Worm (Caenorhabditis elegans): ENCODE measurements around the gene mrps-31.

Gene mrps-31

DNA sequence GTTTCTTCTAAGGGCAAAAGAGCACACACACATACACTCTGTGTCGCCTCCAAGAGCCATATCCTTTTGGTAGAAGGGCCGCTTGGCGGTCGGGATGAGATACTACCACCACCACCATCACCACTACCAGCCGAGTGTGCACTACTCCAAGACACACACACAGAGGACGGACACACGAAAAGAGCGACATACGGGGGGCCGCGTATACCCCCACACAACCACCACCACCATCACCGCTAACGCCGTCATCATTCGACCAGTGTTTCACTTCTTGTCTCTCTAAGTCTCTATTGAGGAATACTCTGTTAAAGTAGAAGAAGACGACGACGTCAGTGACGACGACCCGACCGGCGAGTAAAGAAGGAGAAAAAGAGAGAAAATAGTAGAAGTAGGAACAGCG is 9.5 kb downstream of the mrps-31 start:
- 0 out of 2 replicates have a peak, but pooled peaks have one; percentile 25 for TF ChIP-seq nhr-19 (GFP tag; conservative IDR thresholded peaks at IDR 0.05)
- TF ChIP-seq skn-1 (tag; optimal IDR thresholded peaks at IDR 0.05), result peak; percentile 23
- TF ChIP-seq swsn-7 (tag; optimal IDR thresholded peaks at IDR 0.05), result peak; percentile 55
- TF ChIP-seq nhr-71 (tag; optimal IDR thresholded peaks at IDR 0.05), result peak; percentile 59
- peak; percentile 12 for TF ChIP-seq rnt-1 (tag; optimal IDR thresholded peaks at IDR 0.05)
- peak in 1 of 2 experiments; percentile 53 for TF ChIP-seq ztf-11 (tag; optimal IDR thresholded peaks at IDR 0.05)
- TF ChIP-seq egl-13 (tag; optimal IDR thresholded peaks at IDR 0.05), result peak; percentile 67
- peak; percentile 8 for TF ChIP-seq dsc-1 (tag; optimal IDR thresholded peaks at IDR 0.05)
- TF ChIP-seq ama-1 (optimal IDR thresholded peaks at IDR 0.05), result no peak
- peak in 1 of 2 experiments; percentile 26 for TF ChIP-seq lin-35 (GFP tag; optimal IDR thresholded peaks at IDR 0.05)
- peak in 1 of 3 experiments; percentile 62 for TF ChIP-seq ceh-82 (tag; optimal IDR thresholded peaks at IDR 0.05)
- TF ChIP-seq unc-86 (tag; optimal IDR thresholded peaks at IDR 0.05), result peak; percentile 58
- TF ChIP-seq lsy-2 (tag; optimal IDR thresholded peaks at IDR 0.05), result peak in 1 of 2 experiments; percentile 43
- TF ChIP-seq vab-15 (tag; optimal IDR thresholded peaks at IDR 0.05), result no peak
- no peak for TF ChIP-seq grh-1 (GFP tag; IDR thresholded peaks at IDR 0.05)
- peak; percentile 42 for TF ChIP-seq blmp-1 (tag; optimal IDR thresholded peaks at IDR 0.05)
- TF ChIP-seq jun-1 (tag; optimal IDR thresholded peaks at IDR 0.05), result no peak
- TF ChIP-seq nhr-47 (tag; optimal IDR thresholded peaks at IDR 0.05), result peak; percentile 49
- TF ChIP-seq ets-5 (GFP tag; IDR thresholded peaks at IDR 0.05), result no peak
- TF ChIP-seq nhr-20 (tag; optimal IDR thresholded peaks at IDR 0.05), result peak; percentile 5
- peak; percentile 88 for TF ChIP-seq lin-14 (GFP tag; optimal IDR thresholded peaks at IDR 0.05)
- TF ChIP-seq isw-1 (GFP tag; IDR thresholded peaks at IDR 0.05), result peak; percentile 23; the same call in 1 of the 2 replicates
- no peak for TF ChIP-seq lin-39 (tag; optimal IDR thresholded peaks at IDR 0.05)
- TF ChIP-seq fkh-8 (tag; optimal IDR thresholded peaks at IDR 0.05), result peak; percentile 81
- peak; percentile 41 for TF ChIP-seq tbx-2 (tag; optimal IDR thresholded peaks at IDR 0.05)
- TF ChIP-seq C16A3.4 (tag; optimal IDR thresholded peaks at IDR 0.05), result no peak
- no peak for TF ChIP-seq elt-2 (tag; optimal IDR thresholded peaks at IDR 0.05)
- peak; percentile 28 for TF ChIP-seq ceh-8 (GFP tag; optimal IDR thresholded peaks at IDR 0.05)
- peak; percentile 50 for TF ChIP-seq mep-1 (tag; optimal IDR thresholded peaks at IDR 0.05)
- TF ChIP-seq snu-23 (GFP tag; optimal IDR thresholded peaks at IDR 0.05), result peak; percentile 28
- peak; percentile 2 for TF ChIP-seq pax-3 (tag; optimal IDR thresholded peaks at IDR 0.05)
- no peak for TF ChIP-seq aly-2 (tag; optimal IDR thresholded peaks at IDR 0.05)
- TF ChIP-seq fos-1 (tag; optimal IDR thresholded peaks at IDR 0.05), result no peak
- peak; percentile 20 for TF ChIP-seq xbp-1 (tag; optimal IDR thresholded peaks at IDR 0.05)

DNA sequence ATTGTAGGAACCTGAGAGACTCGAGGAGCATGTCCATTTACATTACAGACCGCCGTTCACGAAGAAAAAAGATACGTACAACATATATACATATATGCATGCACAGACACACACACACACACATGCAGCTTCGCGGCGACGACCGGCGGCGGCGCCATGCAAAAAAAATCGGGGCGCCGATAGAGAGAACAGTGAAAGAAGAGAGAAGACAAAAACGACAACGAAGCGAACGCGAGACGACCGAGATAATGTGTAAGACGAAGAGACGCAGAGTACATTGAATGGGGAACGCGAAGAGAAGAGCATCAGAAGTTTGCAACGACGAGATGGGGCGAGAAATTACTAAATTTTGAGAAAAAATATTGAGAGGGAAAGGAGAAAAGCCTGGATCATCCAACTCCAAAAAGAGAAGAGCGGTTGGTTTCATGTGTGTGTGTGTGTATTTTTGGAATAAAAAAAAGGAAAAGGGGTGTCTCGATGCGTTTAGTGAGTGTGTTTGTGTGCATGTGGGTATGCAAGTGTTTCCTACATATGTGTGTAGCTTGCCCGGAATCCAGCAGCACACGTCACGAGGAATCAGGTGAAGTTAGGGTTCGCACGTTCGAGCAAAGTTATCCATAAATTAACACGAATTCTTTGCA is 10.4 kb downstream of the mrps-31 start:
- TF ChIP-seq unc-98 (GFP tag; IDR thresholded peaks at IDR 0.05) (no peak), efl-1 (optimal IDR thresholded peaks at IDR 0.05) (no peak), efl-1 (GFP tag; optimal IDR thresholded peaks at IDR 0.05 in 1 of 2) (no peak), tlp-1 (tag; optimal IDR thresholded peaks at IDR 0.05) (no peak), lsy-2 (tag; optimal IDR thresholded peaks at IDR 0.05) (no peak), blmp-1 (tag; optimal IDR thresholded peaks at IDR 0.05) (peak; percentile 43), aha-1 (tag; optimal IDR thresholded peaks at IDR 0.05) (no peak), nhr-237 (tag; optimal IDR thresholded peaks at IDR 0.05) (no peak), ama-1 (optimal IDR thresholded peaks at IDR 0.05) (no peak), unc-30 (tag; optimal IDR thresholded peaks at IDR 0.05) (no peak), skn-1 (tag; optimal IDR thresholded peaks at IDR 0.05) (no peak), lin-14 (GFP tag; optimal IDR thresholded peaks at IDR 0.05) (peak; percentile 77), nhr-90 (tag; optimal IDR thresholded peaks at IDR 0.05; ENCODE audit: poor library complexity) (no peak), ets-5 (GFP tag; IDR thresholded peaks at IDR 0.05) (no peak), C04F5.9 (tag; optimal IDR thresholded peaks at IDR 0.05) (no peak)
